Worm (Caenorhabditis elegans) whole organism, late embryonic: ENCODE measurements around the gene F13H10.6.

Source experiments
- Y22D7AL.16 ChIP-seq: sonication (generic microtip); optimal IDR thresholded peaks from 2 replicates; lab custom pipeline; 2016; ENCODE audit warnings: missing genetic modification characterization, missing compliant biosample characterization
- ceh-45 ChIP-seq: fragments of 200-800 bp; sonication (Bioruptor generic); IDR thresholded peaks from 2 replicates; pipeline ENCODE4 v1.3.6; 2022; ENCODE audit warnings: missing genetic modification reagents, missing genetic modification characterization, missing compliant biosample characterization
- elt-4 ChIP-seq: sonication (generic microtip); optimal IDR thresholded peaks from 2 replicates; lab custom pipeline; 2016; ENCODE audit warnings: missing genetic modification characterization, missing compliant biosample characterization
- ets-4 ChIP-seq: sonication (generic microtip); optimal IDR thresholded peaks from 2 replicates; lab custom pipeline; 2016; ENCODE audit warnings: missing genetic modification characterization, missing compliant biosample characterization
- odd-2 ChIP-seq: sonication (generic microtip); optimal IDR thresholded peaks from 2 replicates; lab custom pipeline; 2017; ENCODE audit warnings: antibody characterized with exemption, mild to moderate bottlenecking, missing genetic modification characterization, missing compliant biosample characterization
- pax-1 ChIP-seq: fragments of 150-350 bp; optimal IDR thresholded peaks from 2 replicates; lab custom pipeline; 2014; ENCODE audit warnings: missing biosample characterization, missing genetic modification characterization
- pha-2 ChIP-seq: sonication (generic microtip); optimal IDR thresholded peaks from 2 replicates; lab custom pipeline; 2017; ENCODE audit warnings: mild to moderate bottlenecking, missing genetic modification characterization, missing compliant biosample characterization
- pha-4 ChIP-seq: fragments of 150-350 bp; optimal IDR thresholded peaks from 2 replicates; lab custom pipeline; 2018; ENCODE audit warnings: missing biosample characterization, missing genetic modification reagents, missing genetic modification characterization
- pqm-1 ChIP-seq: sonication (generic microtip); optimal IDR thresholded peaks from 2 replicates; lab custom pipeline; 2016; ENCODE audit warnings: missing genetic modification characterization, missing compliant biosample characterization
- sdc-2 ChIP-seq: sonication (generic microtip); optimal IDR thresholded peaks from 2 replicates; lab custom pipeline; 2016; ENCODE audit warnings: missing genotype, missing genetic modification characterization, missing compliant biosample characterization
- unc-3 ChIP-seq, 2 experiments: fragments of 200-800 bp in 1 of 2; sonication (Bioruptor generic) in 1 of 2; sonication (generic microtip) in 1 of 2; conservative IDR thresholded peaks in 1 of 2; optimal IDR thresholded peaks in 1 of 2; 2 replicates each; pipeline versions ENCODE4 v1.3.6 to Lab custom; 2016 to 2022; ENCODE audit warnings: missing compliant biosample characterization in 2 of 2, missing genetic modification characterization in 2 of 2, missing genetic modification reagents in 1 of 2

DNA sequence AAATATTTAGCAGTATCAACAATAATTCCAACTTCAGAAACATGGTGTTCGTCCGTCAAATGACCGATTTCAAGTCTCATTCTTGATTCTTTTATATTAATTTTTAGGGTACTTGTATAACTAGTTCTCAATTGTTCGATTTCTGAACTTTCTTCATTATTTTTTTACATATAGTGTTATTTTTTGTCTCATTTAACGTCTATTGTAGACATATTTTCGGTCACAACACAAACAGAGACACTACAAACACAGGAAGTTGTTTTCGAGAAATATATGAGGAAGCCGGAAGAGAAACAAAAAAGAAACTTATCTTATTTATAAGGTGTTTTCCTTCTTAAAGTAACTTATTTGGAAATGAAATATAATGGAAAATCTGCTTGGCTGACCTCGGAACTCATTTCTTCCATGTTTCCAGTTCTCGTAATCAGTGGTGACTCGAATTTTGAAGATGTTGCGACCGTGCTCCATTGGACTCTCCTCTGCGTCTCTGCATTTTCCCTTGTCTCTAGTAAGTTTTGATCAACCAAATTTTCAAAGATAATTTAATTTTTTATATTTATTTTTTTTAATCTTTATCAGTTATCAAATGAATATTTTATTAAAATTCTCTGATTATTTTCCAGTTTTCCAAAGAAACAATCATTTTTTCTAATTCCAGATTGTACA lies 44.7 kb downstream of the F13H10.6 start, which contains the start of the genes F36H1.12 and lin-3:
- TF ChIP-seq ceh-45 (GFP tag; lab: Robert Waterston, UW) (no peak), unc-3 (GFP tag; conservative IDR thresholded peaks at IDR 0.05; lab: Robert Waterston, UW) (no peak), unc-3 (tag; optimal IDR thresholded peaks at IDR 0.05; lab: Kevin White, UChicago) (no peak), sdc-2 (tag; lab: Kevin White, UChicago) (no peak), pha-2 (no peak), Y22D7AL.16 (tag; lab: Kevin White, UChicago) (no peak), pha-4 (no peak), pax-1 (tag; lab: Kevin White, UChicago) (no peak), elt-4 (tag; lab: Kevin White, UChicago) (no peak), odd-2 (no peak), ets-4 (tag; lab: Kevin White, UChicago) (no peak), pqm-1 (tag; lab: Kevin White, UChicago) (no peak)
